Fruit fly (Drosophila melanogaster) whole organism, embryonic: ENCODE data around the gene Cad96Cb.
A peak's percentile ranks its signal among the peaks of the same experiment; 100 is the strongest.

Experiments used
- CG10267 ChIP-seq: fragments of 200-800 bp; sonication (Bioruptor generic); optimal IDR thresholded peaks from 2 replicates; lab custom pipeline; 2018; ENCODE audit warnings: missing biosample characterization, mild to moderate bottlenecking, missing genetic modification characterization, moderate library complexity
- CG10321 ChIP-seq: fragments of 200-800 bp; sonication (Bioruptor generic); IDR thresholded peaks from 2 replicates; pipeline ENCODE4 v1.3.6; 2022; ENCODE audit warnings: missing biosample characterization, missing genetic modification characterization
- CG11560 ChIP-seq: fragments of 200-800 bp; sonication (Bioruptor generic); IDR thresholded peaks from 3 replicates; pipeline ENCODE4 v1.3.6; 2022; ENCODE audit warnings: missing biosample characterization, missing genetic modification characterization
- CG12219 ChIP-seq: fragments of 200-800 bp; sonication (Bioruptor generic); optimal IDR thresholded peaks from 3 replicates; lab custom pipeline; 2018; ENCODE audit warnings: missing biosample characterization, mild to moderate bottlenecking, missing genetic modification characterization
- CG14710 ChIP-seq: fragments of 200-800 bp; sonication (Bioruptor generic); optimal IDR thresholded peaks from 3 replicates; lab custom pipeline; 2019; ENCODE audit warnings: missing biosample characterization, mild to moderate bottlenecking, missing genetic modification characterization, moderate library complexity
- CG14860 ChIP-seq: fragments of 200-800 bp; sonication (Bioruptor generic); IDR thresholded peaks from 3 replicates; pipeline ENCODE4 v1.3.6; 2022; ENCODE audit warnings: missing biosample characterization, missing genetic modification characterization; ENCODE audit not compliant: partially characterized antibody
- CG15479 ChIP-seq: fragments of 200-800 bp; sonication (Bioruptor generic); optimal IDR thresholded peaks from 3 replicates; lab custom pipeline; 2019; ENCODE audit warnings: missing biosample characterization, mild to moderate bottlenecking, missing genetic modification characterization, moderate library complexity
- CG15514 ChIP-seq: fragments of 200-800 bp; sonication (Bioruptor generic); optimal IDR thresholded peaks from 3 replicates; lab custom pipeline; 2017; ENCODE audit warnings: missing biosample characterization, missing genetic modification characterization, mild to moderate bottlenecking, moderate library complexity, missing genetic modification reagents
- CG16813 ChIP-seq: fragments of 200-800 bp; sonication (Bioruptor generic); IDR thresholded peaks from 3 replicates; pipeline ENCODE4 v1.3.6; 2022; ENCODE audit warnings: missing biosample characterization, missing genetic modification characterization; ENCODE audit not compliant: partially characterized antibody
- CG16815 ChIP-seq: fragments of 200-800 bp; sonication (Bioruptor generic); optimal IDR thresholded peaks from 3 replicates; lab custom pipeline; 2017; ENCODE audit warnings: missing biosample characterization, mild to moderate bottlenecking, missing genetic modification characterization
- CG17186 ChIP-seq: fragments of 200-800 bp; sonication (Bioruptor generic); optimal IDR thresholded peaks from 3 replicates; lab custom pipeline; 2017; ENCODE audit warnings: missing biosample characterization, missing genetic modification reagents, missing genetic modification characterization
- CG17829 ChIP-seq: fragments of 200-800 bp; optimal IDR thresholded peaks from 2 replicates; lab custom pipeline; 2019; ENCODE audit warnings: missing biosample characterization, mild to moderate bottlenecking, missing genetic modification characterization, moderate library complexity
- CG2129 ChIP-seq: fragments of 200-800 bp; sonication (Bioruptor generic); IDR thresholded peaks from 2 replicates; pipeline ENCODE4 v1.3.6; 2022; ENCODE audit warnings: missing biosample characterization, missing genetic modification characterization; ENCODE audit not compliant: partially characterized antibody
- CG30020 ChIP-seq: fragments of 200-800 bp; optimal IDR thresholded peaks from 2 replicates; lab custom pipeline; 2019; ENCODE audit warnings: missing biosample characterization, mild to moderate bottlenecking, missing genetic modification characterization, moderate library complexity
- CG30403 ChIP-seq: fragments of 200-800 bp; sonication (Bioruptor generic); optimal IDR thresholded peaks from 3 replicates; lab custom pipeline; 2016; ENCODE audit warnings: missing biosample characterization, missing genetic modification characterization
- CG34224 ChIP-seq: fragments of 200-800 bp; sonication (Bioruptor generic); IDR thresholded peaks from 3 replicates; pipeline ENCODE4 v1.3.6; 2022; ENCODE audit warnings: missing biosample characterization, missing genetic modification characterization; ENCODE audit not compliant: partially characterized antibody
- CG34376 ChIP-seq: fragments of 200-800 bp; sonication (Bioruptor generic); optimal IDR thresholded peaks from 2 replicates; lab custom pipeline; 2018; ENCODE audit warnings: missing biosample characterization, mild to moderate bottlenecking, missing genetic modification characterization
- CG42726 ChIP-seq: fragments of 200-800 bp; sonication (Bioruptor generic); IDR thresholded peaks from 2 replicates; pipeline ENCODE4 v1.3.6; 2022; ENCODE audit warnings: missing biosample characterization, missing genetic modification characterization; ENCODE audit not compliant: partially characterized antibody
- CG8924 ChIP-seq: fragments of 200-800 bp; optimal IDR thresholded peaks from 3 replicates; lab custom pipeline; 2019; ENCODE audit warnings: missing biosample characterization, mild to moderate bottlenecking, missing genetic modification characterization, moderate library complexity
- CG9797 ChIP-seq: fragments of 200-800 bp; sonication (Bioruptor generic); optimal IDR thresholded peaks from 3 replicates; lab custom pipeline; 2018; ENCODE audit warnings: missing biosample characterization, mild to moderate bottlenecking, missing genetic modification characterization
- Dref ChIP-seq: fragments of 200-800 bp; sonication (Bioruptor generic); IDR thresholded peaks from 2 replicates; pipeline ENCODE4 v1.3.6; 2022; ENCODE audit warnings: missing biosample characterization, missing genetic modification characterization
- E2f2 ChIP-seq: fragments of 200-800 bp; sonication (Bioruptor generic); IDR thresholded peaks from 2 replicates; pipeline ENCODE4 v1.3.6; 2022; ENCODE audit warnings: missing biosample characterization, missing genetic modification characterization
- HLH4C ChIP-seq: fragments of 200-800 bp; sonication (Bioruptor generic); IDR thresholded peaks from 3 replicates; pipeline ENCODE4 v1.3.6; 2022; ENCODE audit warnings: missing biosample characterization, missing genetic modification characterization; ENCODE audit not compliant: partially characterized antibody
- HmgZ ChIP-seq: fragments of 200-800 bp; sonication (Bioruptor generic); optimal IDR thresholded peaks from 2 replicates; lab custom pipeline; 2018; ENCODE audit warnings: missing biosample characterization, mild to moderate bottlenecking, missing genetic modification characterization
- Myb ChIP-seq: fragments of 200-800 bp; sonication (Bioruptor generic); optimal IDR thresholded peaks from 2 replicates; lab custom pipeline; 2016; ENCODE audit warnings: missing biosample characterization, missing genetic modification characterization
- NfI ChIP-seq: fragments of 200-800 bp; sonication (Bioruptor generic); optimal IDR thresholded peaks from 3 replicates; lab custom pipeline; 2018; ENCODE audit warnings: missing biosample characterization, mild to moderate bottlenecking, missing genetic modification characterization, moderate library complexity
- Rfx ChIP-seq: fragments of 200-800 bp; sonication (Bioruptor generic); IDR thresholded peaks from 2 replicates; pipeline ENCODE4 v1.3.6; 2022; ENCODE audit warnings: missing biosample characterization, missing genetic modification characterization
- Scr ChIP-seq: fragments of 200-800 bp; sonication (Bioruptor generic); IDR thresholded peaks from 2 replicates; pipeline ENCODE4 v1.3.6; 2022; ENCODE audit warnings: missing biosample characterization, missing genetic modification characterization; ENCODE audit not compliant: partially characterized antibody
- Sin3A ChIP-seq: fragments of >200 bp; optimal IDR thresholded peaks from 2 replicates; lab custom pipeline; 2018
- al ChIP-seq: fragments of 200-800 bp; sonication (Bioruptor generic); IDR thresholded peaks from 2 replicates; pipeline ENCODE4 v1.3.6; 2022; ENCODE audit warnings: missing biosample characterization, missing genetic modification characterization
- chinmo ChIP-seq: fragments of 200-800 bp; sonication (Bioruptor generic); IDR thresholded peaks from 4 replicates; pipeline ENCODE4 v1.3.6; 2022; ENCODE audit warnings: missing biosample characterization, missing genetic modification characterization; ENCODE audit not compliant: partially characterized antibody
- emc ChIP-seq: fragments of 200-800 bp; sonication (Bioruptor generic); optimal IDR thresholded peaks from 2 replicates; lab custom pipeline; 2016; ENCODE audit warnings: missing biosample characterization, missing genetic modification characterization
- gfzf ChIP-seq: fragments of 200-800 bp; sonication (Bioruptor generic); optimal IDR thresholded peaks from 2 replicates; lab custom pipeline; 2016; ENCODE audit warnings: missing biosample characterization, mild to moderate bottlenecking, missing genetic modification characterization, moderate library complexity
- hbn ChIP-seq: fragments of 200-800 bp; sonication (Bioruptor generic); IDR thresholded peaks from 2 replicates; pipeline ENCODE4 v1.3.6; 2022; ENCODE audit warnings: missing biosample characterization, missing genetic modification characterization; ENCODE audit not compliant: partially characterized antibody
- hth ChIP-seq: fragments of >200 bp; optimal IDR thresholded peaks from 2 replicates; lab custom pipeline; 2017; ENCODE audit warnings: inconsistent platforms
- inv ChIP-seq: fragments of 200-800 bp; sonication (Bioruptor generic); IDR thresholded peaks from 2 replicates; pipeline ENCODE4 v1.3.6; 2022; ENCODE audit warnings: missing biosample characterization, missing genetic modification characterization; ENCODE audit not compliant: partially characterized antibody
- mld ChIP-seq: fragments of 200-800 bp; sonication (Bioruptor generic); IDR thresholded peaks from 3 replicates; pipeline ENCODE4 v1.3.6; 2022; ENCODE audit warnings: missing biosample characterization, missing genetic modification characterization; ENCODE audit not compliant: partially characterized antibody
- nerfin-2 ChIP-seq: fragments of 200-800 bp; sonication (Bioruptor generic); IDR thresholded peaks from 2 replicates; pipeline ENCODE4 v1.3.6; 2022; ENCODE audit warnings: missing biosample characterization, missing genetic modification characterization; ENCODE audit not compliant: partially characterized antibody
- oc ChIP-seq: fragments of 200-800 bp; sonication (Bioruptor generic); optimal IDR thresholded peaks from 2 replicates; lab custom pipeline; 2018; ENCODE audit warnings: missing biosample characterization, mild to moderate bottlenecking, missing genetic modification characterization, moderate library complexity
- pzg ChIP-seq: fragments of 200-800 bp; sonication (Bioruptor generic); optimal IDR thresholded peaks from 3 replicates; lab custom pipeline; 2018; ENCODE audit warnings: missing biosample characterization, mild to moderate bottlenecking, missing genetic modification characterization, moderate library complexity
- sna ChIP-seq: fragments of 200-800 bp; sonication (Bioruptor generic); IDR thresholded peaks from 2 replicates; pipeline ENCODE4 v1.3.6; 2022; ENCODE audit warnings: missing biosample characterization, missing genetic modification characterization; ENCODE audit not compliant: partially characterized antibody
- ssp ChIP-seq: fragments of 200-800 bp; sonication (Bioruptor generic); IDR thresholded peaks from 2 replicates; pipeline ENCODE4 v1.3.6; 2022; ENCODE audit warnings: missing biosample characterization, missing genetic modification characterization
- sug ChIP-seq: fragments of 200-800 bp; optimal IDR thresholded peaks from 2 replicates; lab custom pipeline; 2019; ENCODE audit warnings: missing biosample characterization, mild to moderate bottlenecking, missing genetic modification characterization, moderate library complexity
- tna ChIP-seq: fragments of 200-800 bp; sonication (Bioruptor generic); IDR thresholded peaks from 2 replicates; pipeline ENCODE4 v1.3.6; 2022; ENCODE audit warnings: missing biosample characterization, missing genetic modification characterization; ENCODE audit not compliant: partially characterized antibody
- z ChIP-seq: fragments of 200-800 bp; sonication (Bioruptor generic); IDR thresholded peaks from 3 replicates; pipeline ENCODE4 v1.3.6; 2022; ENCODE audit warnings: missing biosample characterization, missing genetic modification characterization
- zen ChIP-seq: fragments of 200-800 bp; sonication (Bioruptor generic); optimal IDR thresholded peaks from 3 replicates; lab custom pipeline; 2018; ENCODE audit warnings: missing biosample characterization, mild to moderate bottlenecking, missing genetic modification characterization, moderate library complexity

Gene Cad96Cb

dm6 chr3R:25249145-25250141, 17.3 kb upstream of the Cad96Cb start, which contains the start of gene Nup358:
Nup358 (plus strand) TSS chr3R:25249348.
- peak; percentile 75 for TF ChIP-seq Sin3A (lab: Kevin White, UChicago)
- TF ChIP-seq CG9797 (GFP tag; lab: Kevin White, UChicago) = peak; percentile 8
- peak; percentile 70 for TF ChIP-seq CG15479 (GFP tag; lab: Kevin White, UChicago)
- TF ChIP-seq Rfx (GFP tag; lab: Robert Waterston, UW) = peak; percentile 60
- peak; percentile 98 for TF ChIP-seq chinmo (GFP tag; lab: Robert Waterston, UW)
- TF ChIP-seq CG30403 = peak; percentile 20
- TF ChIP-seq CG17829 (tag; lab: Kevin White, UChicago) = peak; percentile 35
- peak; percentile 33 for TF ChIP-seq CG15514 (GFP tag; lab: Kevin White, UChicago)
- TF ChIP-seq Myb (GFP tag; lab: Kevin White, UChicago) = peak; percentile 9
- TF ChIP-seq CG8924 (tag; lab: Kevin White, UChicago) = peak; percentile 32
- 0 out of 2 replicates have a peak, but pooled peaks have one; percentile 5 for TF ChIP-seq al (GFP tag; lab: Robert Waterston, UW)
- no peak for TF ChIP-seq hth
- peak; percentile 4 for TF ChIP-seq zen (tag; lab: Kevin White, UChicago)
- peak; percentile 30 for TF ChIP-seq CG34376 (GFP tag; lab: Kevin White, UChicago)
- TF ChIP-seq Scr (GFP tag; lab: Robert Waterston, UW) = peak; percentile 98
- peak; percentile 35 for TF ChIP-seq CG30020 (tag; lab: Kevin White, UChicago)
- peak; percentile 98 for TF ChIP-seq tna (GFP tag; lab: Robert Waterston, UW)
- peak; percentile 90 for TF ChIP-seq sna (GFP tag; lab: Robert Waterston, UW)
- TF ChIP-seq HmgZ (tag; lab: Kevin White, UChicago) = peak; percentile 36
- TF ChIP-seq emc (GFP tag; lab: Kevin White, UChicago) = no peak
- TF ChIP-seq CG12219 = no peak
- no peak for TF ChIP-seq CG10321 (GFP tag; lab: Robert Waterston, UW)
- peak; percentile 96 for TF ChIP-seq CG2129 (GFP tag; lab: Robert Waterston, UW)
- peak; percentile 98 for TF ChIP-seq inv
- no peak for TF ChIP-seq ssp (GFP tag; lab: Robert Waterston, UW)
- peak; percentile 99 for TF ChIP-seq CG42726
- peak; percentile 74 for TF ChIP-seq E2f2
- TF ChIP-seq pzg (GFP tag; lab: Kevin White, UChicago) = peak; percentile 72
- TF ChIP-seq CG11560 (tag; lab: Robert Waterston, UW) = no peak
- TF ChIP-seq CG16815 = no peak
- TF ChIP-seq CG14860 (GFP tag; lab: Robert Waterston, UW) = peak; percentile 98
- peak; percentile 23 for TF ChIP-seq sug (tag; lab: Kevin White, UChicago)
- TF ChIP-seq mld (GFP tag; lab: Robert Waterston, UW) = peak; percentile 97
- peak; percentile 58 for TF ChIP-seq CG17186
- TF ChIP-seq hbn = peak; percentile 97
- TF ChIP-seq oc (tag; lab: Kevin White, UChicago) = no peak
- TF ChIP-seq HLH4C (GFP tag; lab: Robert Waterston, UW) = peak; percentile 99
- no peak for TF ChIP-seq z
- TF ChIP-seq CG34224 (GFP tag; lab: Robert Waterston, UW) = peak; percentile 98
- peak; percentile 25 for TF ChIP-seq gfzf (GFP tag; lab: Kevin White, UChicago)
- TF ChIP-seq NfI (GFP tag; lab: Kevin White, UChicago) = no peak
- TF ChIP-seq nerfin-2 (GFP tag; lab: Robert Waterston, UW) = peak; percentile 97
- peak; percentile 98 for TF ChIP-seq CG16813 (GFP tag; lab: Robert Waterston, UW)
- TF ChIP-seq CG14710 (tag; lab: Kevin White, UChicago) = peak; percentile 55
- peak; percentile 61 for TF ChIP-seq CG10267 (tag; lab: Kevin White, UChicago)
- peak; percentile 98 for TF ChIP-seq Dref (GFP tag; lab: Robert Waterston, UW)
